Worm (Caenorhabditis elegans) whole organism, L1 larva: Measurements from ENCODE around the gene srz-25.
A peak's percentile ranks its signal among the peaks of the same experiment; 100 is the strongest.

Source experiments
- C04F5.9 ChIP-seq: sonication (generic microtip); optimal IDR thresholded peaks from 2 replicates; lab custom pipeline; 2016; ENCODE audit warnings: missing genetic modification characterization, missing compliant biosample characterization
- F16B12.6 ChIP-seq: fragments of 150-350 bp; optimal IDR thresholded peaks from 2 replicates; lab custom pipeline; 2014; ENCODE audit warnings: missing biosample characterization, missing genetic modification characterization
- Y116A8C.19 ChIP-seq: sonication (generic microtip); optimal IDR thresholded peaks from 2 replicates; lab custom pipeline; 2016; ENCODE audit warnings: missing compliant biosample characterization, missing genetic modification characterization, borderline replicate concordance
- aly-2 ChIP-seq: fragments of 150-350 bp; optimal IDR thresholded peaks from 2 replicates; lab custom pipeline; 2014; ENCODE audit warnings: missing biosample characterization, missing genetic modification characterization
- ceh-8 ChIP-seq: fragments of 200-800 bp; sonication (Bioruptor generic); optimal IDR thresholded peaks from 2 replicates; lab custom pipeline; 2018; ENCODE audit warnings: mild to moderate bottlenecking, missing genetic modification characterization, moderate library complexity, missing compliant biosample characterization
- efl-1 ChIP-seq, 4 experiments: fragments of 150-350 bp; optimal IDR thresholded peaks in 3 of 4; peaks in 1 of 4; 1 replicate in 1 of 4; 2 replicates in 3 of 4; lab custom pipeline; 2014; ENCODE audit warnings: missing biosample characterization in 2 of 4, missing genetic modification characterization in 2 of 4, missing genetic modification reagents in 2 of 4
- efl-3 ChIP-seq: fragments of 200-800 bp; sonication (Bioruptor generic); optimal IDR thresholded peaks from 2 replicates; lab custom pipeline; 2018; ENCODE audit warnings: mild to moderate bottlenecking, missing genetic modification characterization, missing compliant biosample characterization
- grh-1 ChIP-seq: fragments of 200-800 bp; sonication (Bioruptor generic); IDR thresholded peaks from 2 replicates; pipeline ENCODE4 v1.3.6; 2022; ENCODE audit warnings: missing genetic modification reagents, missing genetic modification characterization, missing compliant biosample characterization
- irx-1 ChIP-seq: sonication (generic microtip); optimal IDR thresholded peaks from 2 replicates; lab custom pipeline; 2016; ENCODE audit warnings: missing genetic modification characterization, missing compliant biosample characterization
- lin-35 ChIP-seq, 2 experiments: fragments of 150-350 bp; optimal IDR thresholded peaks; 2 replicates each; lab custom pipeline; 2014; ENCODE audit warnings: missing biosample characterization in 2 of 2, missing genetic modification characterization in 2 of 2, missing genetic modification reagents in 2 of 2
- lin-39 ChIP-seq: fragments of 150-350 bp; optimal IDR thresholded peaks from 2 replicates; lab custom pipeline; 2014; ENCODE audit warnings: missing biosample characterization, missing genetic modification reagents, missing genetic modification characterization
- lir-3 ChIP-seq: sonication (generic microtip); optimal IDR thresholded peaks from 2 replicates; lab custom pipeline; 2016; ENCODE audit warnings: mild to moderate bottlenecking, missing genetic modification characterization, moderate library complexity, missing compliant biosample characterization; ENCODE audit not compliant: poor library complexity
- lsy-2 ChIP-seq, 2 experiments: fragments of 150-350 bp; optimal IDR thresholded peaks; 2 replicates each; lab custom pipeline; 2014; ENCODE audit warnings: missing biosample characterization in 2 of 2, missing genetic modification characterization in 2 of 2
- mab-9 ChIP-seq: fragments of 200-800 bp; sonication (Bioruptor generic); IDR thresholded peaks from 2 replicates; pipeline ENCODE4 v1.3.6; 2022; ENCODE audit warnings: missing genetic modification reagents, missing genetic modification characterization, missing compliant biosample characterization
- mef-2 ChIP-seq: fragments of 150-350 bp; optimal IDR thresholded peaks from 2 replicates; lab custom pipeline; 2014; ENCODE audit warnings: missing biosample characterization, missing genetic modification characterization
- nhr-12 ChIP-seq: sonication (generic microtip); optimal IDR thresholded peaks from 2 replicates; lab custom pipeline; 2017; ENCODE audit warnings: missing biosample characterization, missing genetic modification characterization
- nhr-47 ChIP-seq: sonication (generic microtip); optimal IDR thresholded peaks from 2 replicates; lab custom pipeline; 2016; ENCODE audit warnings: mild to moderate bottlenecking, missing genetic modification characterization, moderate library complexity, missing compliant biosample characterization
- nhr-71 ChIP-seq: sonication (generic microtip); optimal IDR thresholded peaks from 2 replicates; lab custom pipeline; 2016; ENCODE audit warnings: mild to moderate bottlenecking, missing genetic modification characterization, moderate library complexity, missing compliant biosample characterization
- nhr-77 ChIP-seq: fragments of 150-350 bp; optimal IDR thresholded peaks from 2 replicates; lab custom pipeline; 2014; ENCODE audit warnings: missing biosample characterization, missing genetic modification characterization
- pag-3 ChIP-seq: sonication (generic microtip); optimal IDR thresholded peaks from 2 replicates; lab custom pipeline; 2017; ENCODE audit warnings: missing genetic modification characterization, mild to moderate bottlenecking, missing compliant biosample characterization, antibody characterized with exemption, borderline replicate concordance; ENCODE audit not compliant: insufficient read depth
- pqm-1 ChIP-seq: sonication (generic microtip); optimal IDR thresholded peaks from 3 replicates; lab custom pipeline; 2017; ENCODE audit warnings: missing biosample characterization, missing genetic modification characterization
- skn-1 ChIP-seq: fragments of 150-350 bp; optimal IDR thresholded peaks from 2 replicates; lab custom pipeline; 2014; ENCODE audit warnings: missing biosample characterization, missing genetic modification characterization
- snpc-4 ChIP-seq: fragments of 150-350 bp; optimal IDR thresholded peaks from 2 replicates; lab custom pipeline; 2014; ENCODE audit warnings: missing biosample characterization, missing genetic modification characterization
- snu-23 ChIP-seq: sonication (generic microtip); optimal IDR thresholded peaks from 2 replicates; lab custom pipeline; 2016; ENCODE audit warnings: missing genetic modification characterization, missing compliant biosample characterization
- sox-4 ChIP-seq: sonication (generic microtip); optimal IDR thresholded peaks from 2 replicates; lab custom pipeline; 2016; ENCODE audit warnings: missing genetic modification characterization, missing compliant biosample characterization
- sup-37 ChIP-seq: fragments of 200-800 bp; sonication (Bioruptor generic); optimal IDR thresholded peaks from 2 replicates; lab custom pipeline; 2018; ENCODE audit warnings: mild to moderate bottlenecking, missing genetic modification characterization, missing compliant biosample characterization
- tbx-2 ChIP-seq: sonication (generic microtip); optimal IDR thresholded peaks from 2 replicates; lab custom pipeline; 2016; ENCODE audit warnings: missing genetic modification characterization, missing compliant biosample characterization
- tlp-1 ChIP-seq: fragments of 150-350 bp; optimal IDR thresholded peaks from 2 replicates; lab custom pipeline; 2014; ENCODE audit warnings: missing biosample characterization, missing genetic modification characterization
- unc-98 ChIP-seq: fragments of 200-800 bp; sonication (Bioruptor generic); IDR thresholded peaks from 2 replicates; pipeline ENCODE4 v1.3.6; 2022; ENCODE audit warnings: missing genetic modification characterization, missing compliant biosample characterization
- vab-15 ChIP-seq: sonication (generic microtip); optimal IDR thresholded peaks from 2 replicates; lab custom pipeline; 2017; ENCODE audit warnings: missing genotype, mild to moderate bottlenecking, missing genetic modification characterization, missing compliant biosample characterization
- xbp-1 ChIP-seq: sonication (generic microtip); optimal IDR thresholded peaks from 2 replicates; lab custom pipeline; 2016; ENCODE audit warnings: missing genetic modification characterization, missing compliant biosample characterization
- zip-4 ChIP-seq: fragments of 200-800 bp; sonication (Bioruptor generic); optimal IDR thresholded peaks from 2 replicates; lab custom pipeline; 2018; ENCODE audit warnings: mild to moderate bottlenecking, missing genetic modification characterization, moderate library complexity, missing compliant biosample characterization
- ztf-11 ChIP-seq, 2 experiments: sonication (generic microtip); optimal IDR thresholded peaks; 2 replicates each; lab custom pipeline; 2016 to 2017; ENCODE audit warnings: missing genetic modification characterization in 2 of 2, missing biosample characterization in 1 of 2, missing compliant biosample characterization in 1 of 2
- ztf-4 ChIP-seq: fragments of 150-350 bp; optimal IDR thresholded peaks from 2 replicates; lab custom pipeline; 2014; ENCODE audit warnings: missing biosample characterization, missing genetic modification characterization

The srz-25 gene

DNA sequence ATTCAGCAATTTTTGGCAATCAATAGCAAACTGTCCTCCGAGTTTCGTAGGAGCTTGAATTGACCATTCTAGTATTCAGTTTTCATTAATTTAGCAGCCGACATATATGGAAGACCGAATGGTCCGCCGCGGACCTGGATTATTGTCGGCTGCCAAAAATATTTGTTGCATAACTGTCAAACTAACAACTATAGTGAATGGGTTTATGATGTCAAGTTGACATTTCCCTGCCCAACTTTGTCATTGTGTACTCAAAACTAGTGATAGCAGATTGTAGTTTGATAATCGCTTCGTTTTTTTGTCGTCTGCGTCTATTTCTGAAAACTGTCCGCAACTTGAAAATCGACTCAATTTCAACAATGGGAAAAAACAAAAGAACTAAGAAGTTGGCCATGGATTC lies 9.0 kb downstream of the srz-25 start, which contains the start of gene fbxa-176:
fbxa-176 (plus strand) TSS at position 314 of the 400 bp plus-strand sequence.
- peak in 1 of 2 experiments; percentile 10 for TF ChIP-seq lin-35 (GFP tag; optimal IDR thresholded peaks at IDR 0.05; lab: Kevin White, UChicago)
- no peak for TF ChIP-seq tlp-1 (tag; lab: Kevin White, UChicago)
- TF ChIP-seq lin-39 (tag; lab: Kevin White, UChicago), result no peak
- no peak for TF ChIP-seq Y116A8C.19 (tag; lab: Kevin White, UChicago)
- no peak for TF ChIP-seq efl-1 (optimal IDR thresholded peaks at IDR 0.05; lab: Kevin White, UChicago)
- TF ChIP-seq efl-1 (GFP tag; optimal IDR thresholded peaks at IDR 0.05 in 1 of 2; lab: Kevin White, UChicago), result peak in 1 of 2 experiments; percentile 66

ce11 chrV:17551396-17551795 lies 11.0 kb downstream of the srz-25 start:
- TF ChIP-seq unc-98 (GFP tag; lab: Robert Waterston, UW) (no peak), efl-1 (optimal IDR thresholded peaks at IDR 0.05; lab: Kevin White, UChicago) (no peak), efl-1 (GFP tag; optimal IDR thresholded peaks at IDR 0.05 in 1 of 2; lab: Kevin White, UChicago) (no peak), Y116A8C.19 (tag; lab: Kevin White, UChicago) (no peak), pag-3 (tag; lab: Kevin White, UChicago) (no peak), ztf-4 (tag; lab: Kevin White, UChicago) (no peak), grh-1 (GFP tag; lab: Robert Waterston, UW) (no peak), lir-3 (tag; lab: Kevin White, UChicago) (no peak)

DNA sequence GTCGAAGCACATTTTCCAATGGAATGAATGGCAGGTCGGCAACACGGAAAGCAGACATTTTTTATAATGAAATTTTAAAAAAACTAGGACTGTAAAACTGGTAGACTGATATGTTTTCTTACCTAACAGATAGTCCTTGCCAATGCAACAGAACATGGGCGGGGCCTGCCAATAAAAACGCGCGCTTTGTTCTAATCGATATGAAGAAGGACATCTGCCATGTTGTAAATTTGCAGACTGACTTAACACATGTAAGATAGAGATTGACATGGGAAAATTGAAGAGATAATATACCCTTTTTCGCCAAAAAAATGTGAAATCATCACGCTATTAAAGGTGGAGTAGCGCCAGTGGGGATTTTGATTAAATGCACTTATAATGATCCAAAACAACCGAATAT lies 12.4 kb downstream of the srz-25 start, which contains the start of gene C38D9.8:
C38D9.8 (minus strand) TSS at position 101 of the 400 bp plus-strand sequence.
- TF ChIP-seq vab-15 (tag; lab: Kevin White, UChicago), result no peak
- TF ChIP-seq nhr-71 (tag; lab: Kevin White, UChicago), result no peak

ce11 chrV:17558377-17558776 lies 18.0 kb downstream of the srz-25 start, which contains the start of gene fbxa-174:
TSS of gene fbxa-174 (minus strand) at chrV:17558477.
- no peak for TF ChIP-seq C04F5.9 (tag; lab: Kevin White, UChicago)
- no peak for TF ChIP-seq zip-4 (GFP tag; lab: Kevin White, UChicago)
- TF ChIP-seq skn-1, result no peak
- TF ChIP-seq sup-37 (GFP tag; lab: Kevin White, UChicago), result no peak
- TF ChIP-seq xbp-1 (tag; lab: Kevin White, UChicago), result no peak
- no peak for TF ChIP-seq nhr-12 (tag; lab: Kevin White, UChicago)
- TF ChIP-seq aly-2 (tag; lab: Kevin White, UChicago), result no peak
- TF ChIP-seq mab-9 (GFP tag; lab: Robert Waterston, UW), result no peak
- TF ChIP-seq lsy-2 (tag; optimal IDR thresholded peaks at IDR 0.05; lab: Kevin White, UChicago), result no peak
- TF ChIP-seq pqm-1 (tag; lab: Kevin White, UChicago), result no peak
- TF ChIP-seq nhr-47 (tag; lab: Kevin White, UChicago), result no peak
- no peak for TF ChIP-seq ztf-11 (tag; optimal IDR thresholded peaks at IDR 0.05; lab: Kevin White, UChicago)
- TF ChIP-seq mef-2 (tag; lab: Kevin White, UChicago), result no peak
- no peak for TF ChIP-seq F16B12.6 (tag; lab: Kevin White, UChicago)
- no peak for TF ChIP-seq snpc-4 (tag; lab: Kevin White, UChicago)
- TF ChIP-seq ceh-8 (GFP tag; lab: Kevin White, UChicago), result no peak
- TF ChIP-seq tbx-2, result no peak

ce11 chrV:17558946-17559345 lies 18.6 kb downstream of the srz-25 start, which contains the start of gene fbxa-172:
TSS of gene fbxa-172 (plus strand) at chrV:17559246.
- TF ChIP-seq nhr-77 (tag; lab: Kevin White, UChicago) (no peak), efl-3 (GFP tag; lab: Kevin White, UChicago) (no peak), irx-1 (tag; lab: Kevin White, UChicago) (no peak), sox-4 (tag; lab: Kevin White, UChicago) (no peak), unc-98 (GFP tag; lab: Robert Waterston, UW) (no peak), snu-23 (GFP tag; lab: Kevin White, UChicago) (no peak)
